Fruit fly (Drosophila melanogaster) whole organism, embryonic: ENCODE measurements around the gene eIF4G2.

Source experiments
- BtbVII ChIP-seq: fragments of 200-800 bp; sonication (Bioruptor generic); optimal IDR thresholded peaks from 3 replicates; lab custom pipeline; 2017; ENCODE audit warnings: missing biosample characterization, mild to moderate bottlenecking, missing genetic modification characterization
- CG10147 ChIP-seq: fragments of 200-800 bp; sonication (Bioruptor generic); optimal IDR thresholded peaks from 2 replicates; lab custom pipeline; 2019; ENCODE audit warnings: missing biosample characterization, mild to moderate bottlenecking, missing genetic modification characterization, moderate library complexity
- CG10366 ChIP-seq: fragments of 200-800 bp; sonication (Bioruptor generic); IDR thresholded peaks from 2 replicates; pipeline ENCODE4 v1.3.6; 2022; ENCODE audit warnings: missing biosample characterization, missing genetic modification characterization
- CG12155 ChIP-seq: fragments of 200-800 bp; sonication (Bioruptor generic); optimal IDR thresholded peaks from 3 replicates; lab custom pipeline; 2016; ENCODE audit warnings: missing biosample characterization, missing genetic modification characterization
- CG12219 ChIP-seq: fragments of 200-800 bp; sonication (Bioruptor generic); optimal IDR thresholded peaks from 3 replicates; lab custom pipeline; 2018; ENCODE audit warnings: missing biosample characterization, mild to moderate bottlenecking, missing genetic modification characterization
- CG12391 ChIP-seq: fragments of 200-800 bp; sonication (Bioruptor generic); optimal IDR thresholded peaks from 3 replicates; lab custom pipeline; 2018; ENCODE audit warnings: missing biosample characterization, mild to moderate bottlenecking, missing genetic modification characterization, moderate library complexity
- CG14965 ChIP-seq: fragments of 200-800 bp; sonication (Bioruptor generic); optimal IDR thresholded peaks from 2 replicates; lab custom pipeline; 2016; ENCODE audit warnings: missing biosample characterization, missing genetic modification characterization, borderline replicate concordance
- CG16863 ChIP-seq: fragments of 200-800 bp; sonication (Bioruptor generic); optimal IDR thresholded peaks from 3 replicates; lab custom pipeline; 2016; ENCODE audit warnings: missing biosample characterization, missing genetic modification characterization
- CG18599 ChIP-seq: fragments of 200-800 bp; sonication (Bioruptor generic); optimal IDR thresholded peaks from 3 replicates; lab custom pipeline; 2017; ENCODE audit warnings: missing biosample characterization, missing genetic modification characterization, mild to moderate bottlenecking, moderate library complexity, missing genetic modification reagents
- CG2116 ChIP-seq: fragments of 200-800 bp; sonication (Bioruptor generic); optimal IDR thresholded peaks from 3 replicates; lab custom pipeline; 2018; ENCODE audit warnings: missing biosample characterization, mild to moderate bottlenecking, missing genetic modification characterization
- CG2129 ChIP-seq: fragments of 200-800 bp; sonication (Bioruptor generic); IDR thresholded peaks from 2 replicates; pipeline ENCODE4 v1.3.6; 2022; ENCODE audit warnings: missing biosample characterization, missing genetic modification characterization; ENCODE audit not compliant: partially characterized antibody
- CG31441 ChIP-seq: fragments of 200-800 bp; sonication (Bioruptor generic); IDR thresholded peaks from 2 replicates; pipeline ENCODE4 v1.3.6; 2022; ENCODE audit warnings: missing biosample characterization, missing genetic modification characterization
- CG32532 ChIP-seq: fragments of 200-800 bp; sonication (Bioruptor generic); IDR thresholded peaks from 2 replicates; pipeline ENCODE4 v1.3.6; 2022; ENCODE audit warnings: missing biosample characterization, missing genetic modification characterization
- CG34422 ChIP-seq: fragments of 200-800 bp; sonication (Bioruptor generic); IDR thresholded peaks from 3 replicates; pipeline ENCODE4 v1.3.6; 2022; ENCODE audit warnings: missing biosample characterization, missing genetic modification characterization
- CG3726 ChIP-seq: fragments of 200-800 bp; sonication (Bioruptor generic); IDR thresholded peaks from 3 replicates; pipeline ENCODE4, ENCODE4 v1.3.6; 2022; ENCODE audit warnings: missing biosample characterization, missing genetic modification characterization
- CG4404 ChIP-seq: fragments of 200-800 bp; sonication (Bioruptor generic); IDR thresholded peaks from 2 replicates; pipeline ENCODE4 v1.3.6; 2022; ENCODE audit warnings: missing biosample characterization, missing genetic modification characterization
- CG4617 ChIP-seq: fragments of 200-800 bp; sonication (Bioruptor generic); optimal IDR thresholded peaks from 3 replicates; lab custom pipeline; 2016; ENCODE audit warnings: missing biosample characterization, missing genetic modification characterization, borderline replicate concordance
- CG6854 ChIP-seq: fragments of 200-800 bp; sonication (Bioruptor generic); optimal IDR thresholded peaks from 3 replicates; lab custom pipeline; 2017; ENCODE audit warnings: missing biosample characterization, mild to moderate bottlenecking, missing genetic modification characterization
- CG7839 ChIP-seq: fragments of 200-800 bp; sonication (Bioruptor generic); optimal IDR thresholded peaks from 3 replicates; lab custom pipeline; 2018; ENCODE audit warnings: missing biosample characterization, mild to moderate bottlenecking, missing genetic modification characterization, moderate library complexity
- CG9437 ChIP-seq: fragments of 200-800 bp; sonication (Bioruptor generic); optimal IDR thresholded peaks from 2 replicates; lab custom pipeline; 2018; ENCODE audit warnings: missing biosample characterization, mild to moderate bottlenecking, missing genetic modification characterization
- CG9876 ChIP-seq: fragments of 200-800 bp; sonication (Bioruptor generic); optimal IDR thresholded peaks from 2 replicates; lab custom pipeline; 2016; ENCODE audit warnings: missing biosample characterization, missing genetic modification characterization
- Deaf1 ChIP-seq: fragments of 200-800 bp; optimal IDR thresholded peaks from 3 replicates; lab custom pipeline; 2019; ENCODE audit warnings: missing biosample characterization, mild to moderate bottlenecking, missing genetic modification characterization, moderate library complexity
- Dek ChIP-seq: fragments of 200-800 bp; sonication (Bioruptor generic); optimal IDR thresholded peaks from 3 replicates; lab custom pipeline; 2019; ENCODE audit warnings: missing biosample characterization, mild to moderate bottlenecking, missing genetic modification characterization, moderate library complexity
- Eip74EF ChIP-seq, 2 experiments: fragments of 200-800 bp in 1 of 2; fragments of >200 bp in 1 of 2; sonication (Bioruptor generic) in 1 of 2; optimal IDR thresholded peaks; 2 replicates each; lab custom pipeline; 2017 to 2019; ENCODE audit warnings: missing biosample characterization in 2 of 2, missing genetic modification characterization in 2 of 2, mild to moderate bottlenecking in 1 of 2, moderate library complexity in 1 of 2
- HLH4C ChIP-seq: fragments of 200-800 bp; sonication (Bioruptor generic); IDR thresholded peaks from 3 replicates; pipeline ENCODE4 v1.3.6; 2022; ENCODE audit warnings: missing biosample characterization, missing genetic modification characterization; ENCODE audit not compliant: partially characterized antibody
- HmgD ChIP-seq: fragments of 200-800 bp; sonication (Bioruptor generic); optimal IDR thresholded peaks from 3 replicates; lab custom pipeline; 2016; ENCODE audit warnings: missing biosample characterization, missing genetic modification characterization
- Hr3 ChIP-seq: fragments of 200-800 bp; sonication (Bioruptor generic); optimal IDR thresholded peaks from 3 replicates; lab custom pipeline; 2016; ENCODE audit warnings: missing biosample characterization, missing genetic modification characterization
- Hsf ChIP-seq: fragments of 200-800 bp; sonication (Bioruptor generic); optimal IDR thresholded peaks from 3 replicates; lab custom pipeline; 2016; ENCODE audit warnings: missing biosample characterization, missing genetic modification characterization
- Myb ChIP-seq: fragments of 200-800 bp; sonication (Bioruptor generic); optimal IDR thresholded peaks from 2 replicates; lab custom pipeline; 2016; ENCODE audit warnings: missing biosample characterization, missing genetic modification characterization
- NFAT ChIP-seq: fragments of 200-800 bp; sonication (Bioruptor generic); IDR thresholded peaks from 2 replicates; pipeline ENCODE4 v1.3.6; 2022; ENCODE audit warnings: missing biosample characterization, missing genetic modification characterization
- Sry-δ ChIP-seq: fragments of 200-800 bp; sonication (Bioruptor generic); optimal IDR thresholded peaks from 2 replicates; lab custom pipeline; 2016; ENCODE audit warnings: missing biosample characterization, missing genetic modification characterization
- Ssrp ChIP-seq: fragments of 200-800 bp; sonication (Bioruptor generic); optimal IDR thresholded peaks from 2 replicates; lab custom pipeline; 2018; ENCODE audit warnings: missing biosample characterization, mild to moderate bottlenecking, missing genetic modification characterization, moderate library complexity
- TFAM ChIP-seq: fragments of 200-800 bp; sonication (Bioruptor generic); optimal IDR thresholded peaks from 2 replicates; lab custom pipeline; 2017; ENCODE audit warnings: missing biosample characterization, missing genetic modification characterization, inconsistent platforms
- Taf1 ChIP-seq: fragments of 200-800 bp; sonication (Bioruptor generic); IDR thresholded peaks from 2 replicates; pipeline ENCODE4 v1.3.6; 2022; ENCODE audit warnings: missing biosample characterization, missing genetic modification characterization
- abd-A ChIP-seq: fragments of 200-800 bp; sonication (Bioruptor generic); optimal IDR thresholded peaks from 3 replicates; lab custom pipeline; 2019; ENCODE audit warnings: missing biosample characterization, mild to moderate bottlenecking, missing genetic modification characterization, moderate library complexity
- bowl ChIP-seq: fragments of 200-800 bp; sonication (Bioruptor generic); IDR thresholded peaks from 2 replicates; pipeline ENCODE4 v1.3.6; 2022; ENCODE audit warnings: missing biosample characterization, missing genetic modification characterization
- cg ChIP-seq: fragments of 200-800 bp; sonication (Bioruptor generic); optimal IDR thresholded peaks from 3 replicates; lab custom pipeline; 2019; ENCODE audit warnings: missing biosample characterization, mild to moderate bottlenecking, missing genetic modification characterization, moderate library complexity
- chinmo ChIP-seq: fragments of 200-800 bp; sonication (Bioruptor generic); IDR thresholded peaks from 4 replicates; pipeline ENCODE4 v1.3.6; 2022; ENCODE audit warnings: missing biosample characterization, missing genetic modification characterization; ENCODE audit not compliant: partially characterized antibody
- dimm ChIP-seq: fragments of 200-800 bp; sonication (Bioruptor generic); IDR thresholded peaks from 2 replicates; pipeline ENCODE4 v1.3.6; 2022; ENCODE audit warnings: missing biosample characterization, missing genetic modification characterization
- eve ChIP-seq, 2 experiments: fragments of >200 bp; optimal IDR thresholded peaks; 2 replicates each; lab custom pipeline; 2017; ENCODE audit warnings: missing biosample characterization in 2 of 2, missing genetic modification characterization in 2 of 2
- gcm ChIP-seq: fragments of 200-800 bp; sonication (Bioruptor generic); optimal IDR thresholded peaks from 2 replicates; lab custom pipeline; 2019; ENCODE audit warnings: missing biosample characterization, mild to moderate bottlenecking, missing genetic modification characterization, moderate library complexity
- gsb ChIP-seq: fragments of 200-800 bp; sonication (Bioruptor generic); IDR thresholded peaks from 2 replicates; pipeline ENCODE4 v1.3.6; 2022; ENCODE audit warnings: missing biosample characterization, missing genetic modification characterization
- hth ChIP-seq: fragments of >200 bp; optimal IDR thresholded peaks from 2 replicates; lab custom pipeline; 2017; ENCODE audit warnings: inconsistent platforms
- jumu ChIP-seq: fragments of 200-800 bp; sonication (Bioruptor generic); optimal IDR thresholded peaks from 3 replicates; lab custom pipeline; 2016; ENCODE audit warnings: missing biosample characterization, missing genetic modification characterization
- kay ChIP-seq: fragments of 200-800 bp; sonication (Bioruptor generic); optimal IDR thresholded peaks from 2 replicates; lab custom pipeline; 2016; ENCODE audit warnings: missing biosample characterization, missing genetic modification characterization
- nmo ChIP-seq: fragments of 200-800 bp; sonication (Bioruptor generic); optimal IDR thresholded peaks from 2 replicates; lab custom pipeline; 2018; ENCODE audit warnings: missing biosample characterization, mild to moderate bottlenecking, missing genetic modification characterization, moderate library complexity
- row ChIP-seq: fragments of 200-800 bp; sonication (Bioruptor generic); IDR thresholded peaks from 3 replicates; pipeline ENCODE4 v1.3.6; 2022; ENCODE audit warnings: missing biosample characterization, missing genetic modification characterization
- sc ChIP-seq, 3 experiments: fragments of >200 bp in 2 of 3; fragments of 200-800 bp in 1 of 3; sonication (Bioruptor generic) in 1 of 3; optimal IDR thresholded peaks; 2 replicates in 2 of 3; 3 replicates in 1 of 3; lab custom pipeline; 2017; ENCODE audit warnings: mild to moderate bottlenecking in 1 of 3, missing biosample characterization in 1 of 3, missing genetic modification characterization in 1 of 3, missing genetic modification reagents in 1 of 3
- tap ChIP-seq: fragments of 200-800 bp; optimal IDR thresholded peaks from 3 replicates; lab custom pipeline; 2019; ENCODE audit warnings: missing biosample characterization, mild to moderate bottlenecking, missing genetic modification characterization, moderate library complexity
- tio ChIP-seq: fragments of 200-800 bp; sonication (Bioruptor generic); optimal IDR thresholded peaks from 2 replicates; lab custom pipeline; 2017; ENCODE audit warnings: missing biosample characterization, missing genetic modification characterization, inconsistent platforms

The eIF4G2 gene

dm6 chr3R:23772808-23773207 lies 46.2 kb downstream of the eIF4G2 start, which contains the start of gene tst (continued):
- no peak for TF ChIP-seq sc (optimal IDR thresholded peaks at IDR 0.05; lab: Kevin White, UChicago)
- TF ChIP-seq sc (GFP tag; optimal IDR thresholded peaks at IDR 0.05; lab: Kevin White, UChicago): peak; percentile 74
- TF ChIP-seq CG2116 (GFP tag; lab: Kevin White, UChicago): peak; percentile 66
- TF ChIP-seq BtbVII (GFP tag; lab: Kevin White, UChicago): peak; percentile 78
- TF ChIP-seq Taf1 (GFP tag; lab: Robert Waterston, UW): peak; percentile 93
- TF ChIP-seq row (GFP tag; lab: Robert Waterston, UW): peak; percentile 99
- TF ChIP-seq jumu (GFP tag; lab: Kevin White, UChicago): peak; percentile 55
- TF ChIP-seq Hr3 (GFP tag; lab: Kevin White, UChicago): peak; percentile 95
- no peak for TF ChIP-seq hth
- TF ChIP-seq HmgD (GFP tag; lab: Kevin White, UChicago): no peak
- no peak for TF ChIP-seq CG6854 (GFP tag; lab: Kevin White, UChicago)
- peak; percentile 95 for TF ChIP-seq nmo (GFP tag; lab: Kevin White, UChicago)
- TF ChIP-seq chinmo: 0 out of 4 replicates have a peak, but pooled peaks have one; percentile 43
- peak; percentile 91 for TF ChIP-seq NFAT (GFP tag; lab: Robert Waterston, UW)
- peak in 1 of 2 experiments; percentile 86 for TF ChIP-seq Eip74EF (GFP tag; optimal IDR thresholded peaks at IDR 0.05; lab: Kevin White, UChicago)
- TF ChIP-seq bowl (GFP tag; lab: Robert Waterston, UW): peak; percentile 76
- peak; percentile 97 for TF ChIP-seq CG31441
- TF ChIP-seq Dek (tag; lab: Kevin White, UChicago): peak; percentile 90
- TF ChIP-seq Deaf1 (tag; lab: Kevin White, UChicago): no peak
- TF ChIP-seq TFAM (GFP tag; lab: Kevin White, UChicago): no peak
- TF ChIP-seq Hsf: peak; percentile 61
- TF ChIP-seq tio: no peak
- TF ChIP-seq HLH4C (GFP tag; lab: Robert Waterston, UW): peak; percentile 43; the same call in 1 of the 3 replicates
- peak; percentile 98 for TF ChIP-seq CG4404 (GFP tag; lab: Robert Waterston, UW)
- TF ChIP-seq abd-A: no peak
- peak; percentile 84 for TF ChIP-seq tap
- peak; percentile 74 for TF ChIP-seq kay (GFP tag; lab: Kevin White, UChicago)
- TF ChIP-seq CG3726 (GFP tag; lab: Robert Waterston, UW): peak; percentile 97
- peak; percentile 24 for TF ChIP-seq CG16863 (GFP tag; lab: Kevin White, UChicago)
- TF ChIP-seq gsb (GFP tag; lab: Robert Waterston, UW): peak; percentile 90
- peak; percentile 87 for TF ChIP-seq gcm (GFP tag; lab: Kevin White, UChicago)
- TF ChIP-seq CG4617 (GFP tag; lab: Kevin White, UChicago): peak; percentile 89
- TF ChIP-seq cg: no peak
- peak; percentile 90 for TF ChIP-seq CG18599
- TF ChIP-seq eve (GFP tag; optimal IDR thresholded peaks at IDR 0.05; lab: Kevin White, UChicago): no peak
- peak; percentile 98 for TF ChIP-seq CG32532 (GFP tag; lab: Robert Waterston, UW)
- peak; percentile 95 for TF ChIP-seq Ssrp (tag; lab: Kevin White, UChicago)
- peak; percentile 90 for TF ChIP-seq dimm (GFP tag; lab: Robert Waterston, UW)
- peak; percentile 96 for TF ChIP-seq CG10366 (GFP tag; lab: Robert Waterston, UW)
- TF ChIP-seq CG2129 (GFP tag; lab: Robert Waterston, UW): no peak
- TF ChIP-seq CG14965 (GFP tag; lab: Kevin White, UChicago): no peak
- peak; percentile 96 for TF ChIP-seq CG12391 (tag; lab: Kevin White, UChicago)
- TF ChIP-seq CG34422 (GFP tag; lab: Robert Waterston, UW): peak; percentile 98
- peak; percentile 84 for TF ChIP-seq CG10147
- TF ChIP-seq CG12219 (GFP tag; lab: Kevin White, UChicago): peak; percentile 40
- TF ChIP-seq Sry-δ (GFP tag; lab: Kevin White, UChicago): peak; percentile 44
- no peak for TF ChIP-seq CG9876
- TF ChIP-seq CG12155 (GFP tag; lab: Kevin White, UChicago): peak; percentile 89
- TF ChIP-seq CG7839 (tag; lab: Kevin White, UChicago): peak; percentile 93
- peak; percentile 81 for TF ChIP-seq CG9437
- TF ChIP-seq Myb (GFP tag; lab: Kevin White, UChicago): peak; percentile 2
